Worm (Caenorhabditis elegans) whole organism, L4 larva: ENCODE results near the gene zif-1.

Source experiments
- F49E8.2 ChIP-seq: sonication (generic microtip); optimal IDR thresholded peaks from 2 replicates; lab custom pipeline; 2016; ENCODE audit warnings: missing compliant biosample characterization, mild to moderate bottlenecking, missing genetic modification characterization, borderline replicate concordance
- R02D3.7 ChIP-seq: fragments of 150-350 bp; sonication (generic microtip); optimal IDR thresholded peaks from 3 replicates; lab custom pipeline; 2014; ENCODE audit warnings: missing biosample characterization, missing genetic modification characterization
- Y75B8A.6 ChIP-seq: fragments of 200-800 bp; sonication (Bioruptor generic); IDR thresholded peaks from 2 replicates; pipeline ENCODE4 v1.3.6; 2022; ENCODE audit warnings: missing genetic modification reagents, missing genetic modification characterization, missing compliant biosample characterization
- ama-1 ChIP-seq: fragments of 150-350 bp; optimal IDR thresholded peaks from 2 replicates; lab custom pipeline; 2014; ENCODE audit warnings: inconsistent platforms, mixed read lengths
- ceh-82 ChIP-seq: sonication (generic microtip); optimal IDR thresholded peaks from 2 replicates; lab custom pipeline; 2017; ENCODE audit warnings: missing biosample characterization, missing genetic modification characterization
- fos-1 ChIP-seq: fragments of 150-350 bp; optimal IDR thresholded peaks from 2 replicates; lab custom pipeline; 2014; ENCODE audit warnings: missing biosample characterization, missing genetic modification characterization
- nhr-48 ChIP-seq: sonication (generic microtip); optimal IDR thresholded peaks from 2 replicates; lab custom pipeline; 2016; ENCODE audit warnings: mild to moderate bottlenecking, missing genetic modification characterization, missing compliant biosample characterization
- pqm-1 ChIP-seq: sonication (generic microtip); optimal IDR thresholded peaks from 2 replicates; lab custom pipeline; 2017; ENCODE audit warnings: missing biosample characterization, missing genetic modification characterization
- skn-1 ChIP-seq: fragments of 150-350 bp; optimal IDR thresholded peaks from 2 replicates; lab custom pipeline; 2014; ENCODE audit warnings: missing biosample characterization, missing genetic modification characterization
- snpc-4 ChIP-seq: fragments of 150-350 bp; optimal IDR thresholded peaks from 2 replicates; lab custom pipeline; 2014; ENCODE audit warnings: missing biosample characterization, missing genetic modification characterization

ce11 chrIII:9012309-9012708 is 9.7 kb downstream of the zif-1 start, which contains the start of gene F59B2.9:
- TF ChIP-seq Y75B8A.6 (GFP tag; lab: Robert Waterston, UW): no peak
- TF ChIP-seq pqm-1 (tag; lab: Kevin White, UChicago): no peak
- no peak for TF ChIP-seq skn-1 (tag; lab: Kevin White, UChicago)
- TF ChIP-seq fos-1: no peak
- no peak for TF ChIP-seq nhr-48
- TF ChIP-seq ama-1: no peak
- no peak for TF ChIP-seq R02D3.7 (tag; lab: Kevin White, UChicago)
- no peak for TF ChIP-seq ceh-82 (tag; lab: Kevin White, UChicago)
- TF ChIP-seq snpc-4 (tag; lab: Kevin White, UChicago): no peak
- TF ChIP-seq F49E8.2: no peak
